Fruit fly (Drosophila melanogaster): ENCODE results near the gene Tbc1d15-17.

Gene Tbc1d15-17

DNA sequence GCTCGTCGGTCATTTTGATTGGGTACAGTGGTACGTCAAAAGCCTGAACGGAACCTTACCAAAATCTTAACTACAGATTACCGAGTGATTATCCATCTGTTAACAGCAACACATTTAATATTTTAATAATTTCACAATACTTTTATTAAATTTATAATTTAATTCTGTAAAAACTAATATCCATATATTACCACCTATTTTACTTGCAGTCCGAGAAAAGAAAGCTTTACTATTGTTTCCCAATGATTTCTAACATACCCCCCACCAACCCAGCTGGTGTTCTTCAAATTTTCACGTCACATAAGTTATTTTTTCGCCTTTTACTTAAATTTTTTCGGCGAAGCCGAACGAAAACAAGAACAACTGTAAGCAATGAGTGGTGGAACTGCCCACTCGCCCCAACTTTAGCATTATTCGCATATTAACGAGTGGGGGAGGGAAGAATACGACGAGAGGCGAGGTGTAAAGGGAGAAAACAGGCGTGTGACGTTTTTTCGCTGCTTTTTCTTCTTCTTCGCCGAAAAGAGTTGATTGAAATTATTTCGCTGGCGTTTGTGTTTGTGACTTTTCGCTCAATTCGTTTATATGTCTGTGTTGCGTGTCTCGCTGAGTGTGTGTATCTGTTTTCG lies 41.0 kb downstream of the Tbc1d15-17 start (continued):
- TF ChIP-seq wdn (GFP tag; IDR thresholded peaks at IDR 0.05), result peak; percentile 43; the same call in 1 of the 2 replicates
- TF ChIP-seq CG1233 (GFP tag; optimal IDR thresholded peaks at IDR 0.05), result peak; percentile 41
- TF ChIP-seq bcd (GFP tag; optimal IDR thresholded peaks at IDR 0.05), result peak; percentile 60
- peak; percentile 73 for TF ChIP-seq Ets65A (GFP tag)
- TF ChIP-seq prd (optimal IDR thresholded peaks at IDR 0.05), result no peak
- TF ChIP-seq prd (GFP tag; IDR thresholded peaks at IDR 0.05), result peak; percentile 43
- peak; percentile 37 for TF ChIP-seq esg (GFP tag; conservative IDR thresholded peaks at IDR 0.05)
- TF ChIP-seq CHES-1-like (GFP tag; optimal IDR thresholded peaks at IDR 0.05), result no peak
- peak; percentile 72 for TF ChIP-seq CG9932 (GFP tag; IDR thresholded peaks at IDR 0.05)
- TF ChIP-seq pho (GFP tag; optimal IDR thresholded peaks at IDR 0.05), result peak; percentile 5
- TF ChIP-seq tgo (GFP tag; IDR thresholded peaks at IDR 0.05), result peak; percentile 31; the same call in 1 of the 3 replicates
- TF ChIP-seq Spps (tag; optimal IDR thresholded peaks at IDR 0.05), result no peak
- TF ChIP-seq CG12769 (tag; optimal IDR thresholded peaks at IDR 0.05), result peak; percentile 77
- TF ChIP-seq CG8388 (GFP tag; optimal IDR thresholded peaks at IDR 0.05), result peak; percentile 29
- TF ChIP-seq Ravus (GFP tag; IDR thresholded peaks at IDR 0.05), result no peak
- TF ChIP-seq sob (GFP tag; IDR thresholded peaks at IDR 0.05), result 0 out of 2 replicates have a peak, but pooled peaks have one; percentile 20
- TF ChIP-seq Xbp1 (GFP tag; optimal IDR thresholded peaks at IDR 0.05), result peak; percentile 48
- no peak for TF ChIP-seq hkb (optimal IDR thresholded peaks at IDR 0.05)
- TF ChIP-seq hkb (GFP tag; IDR thresholded peaks at IDR 0.05), result no peak
- TF ChIP-seq sd (tag; optimal IDR thresholded peaks at IDR 0.05), result peak; percentile 61
- peak; percentile 9 for TF ChIP-seq CG3407 (GFP tag; optimal IDR thresholded peaks at IDR 0.05)
- peak; percentile 42 for TF ChIP-seq CG10209 (GFP tag; optimal IDR thresholded peaks at IDR 0.05)
- TF ChIP-seq unc-4 (GFP tag; IDR thresholded peaks at IDR 0.05; ENCODE audit: partially characterized antibody), result no peak
- peak; percentile 45 for TF ChIP-seq Deaf1 (tag; optimal IDR thresholded peaks at IDR 0.05)
- TF ChIP-seq zfh2 (GFP tag; optimal IDR thresholded peaks at IDR 0.05), result peak; percentile 24
- TF ChIP-seq slbo (GFP tag; IDR thresholded peaks at IDR 0.05), result peak; percentile 75
- TF ChIP-seq CG17359 (tag; optimal IDR thresholded peaks at IDR 0.05), result peak; percentile 54
- no peak for TF ChIP-seq CG8290 (GFP tag; optimal IDR thresholded peaks at IDR 0.05)
- TF ChIP-seq CG8290 (tag; optimal IDR thresholded peaks at IDR 0.05), result peak in 1 of 2 experiments; percentile 37
- TF ChIP-seq CG7556 (GFP tag; optimal IDR thresholded peaks at IDR 0.05), result peak; percentile 77
- peak; percentile 36 for TF ChIP-seq tin (GFP tag; optimal IDR thresholded peaks at IDR 0.05)
- TF ChIP-seq pum (GFP tag; optimal IDR thresholded peaks at IDR 0.05), result no peak
- TF ChIP-seq CG5953 (GFP tag; IDR thresholded peaks at IDR 0.05), result no peak
- TF ChIP-seq Tbp (GFP tag; optimal IDR thresholded peaks at IDR 0.05), result no peak
- TF ChIP-seq CG6654 (GFP tag; optimal IDR thresholded peaks at IDR 0.05), result peak; percentile 39
- TF ChIP-seq CG2678 (tag; optimal IDR thresholded peaks at IDR 0.05), result peak; percentile 82
- peak; percentile 57; the same call in 1 of the 3 replicates for TF ChIP-seq CG11695 (GFP tag; IDR thresholded peaks at IDR 0.05)
- TF ChIP-seq Xrp1 (GFP tag; IDR thresholded peaks at IDR 0.05), result peak; percentile 54
- no peak for TF ChIP-seq fu2 (GFP tag; optimal IDR thresholded peaks at IDR 0.05)
- peak; percentile 58 for TF ChIP-seq NfI (GFP tag; optimal IDR thresholded peaks at IDR 0.05)
- TF ChIP-seq CG3995 (GFP tag; optimal IDR thresholded peaks at IDR 0.05), result no peak
- peak; percentile 55; the same call in 1 of the 2 replicates for TF ChIP-seq lmd (GFP tag; IDR thresholded peaks at IDR 0.05)
- peak; percentile 53 for TF ChIP-seq CG8924 (tag; optimal IDR thresholded peaks at IDR 0.05)
- no peak for TF ChIP-seq Kr (GFP tag; optimal IDR thresholded peaks at IDR 0.05)
- TF ChIP-seq CG10267 (tag; optimal IDR thresholded peaks at IDR 0.05), result peak; percentile 42
- TF ChIP-seq CG32767 (GFP tag; IDR thresholded peaks at IDR 0.05), result no peak
- TF ChIP-seq row (GFP tag; IDR thresholded peaks at IDR 0.05), result peak; percentile 55
- no peak for TF ChIP-seq sna (GFP tag; IDR thresholded peaks at IDR 0.05; ENCODE audit: partially characterized antibody)
- peak; percentile 85 for TF ChIP-seq cwo (GFP tag; optimal IDR thresholded peaks at IDR 0.05)
- peak; percentile 33 for TF ChIP-seq tio (GFP tag; optimal IDR thresholded peaks at IDR 0.05)
- TF ChIP-seq abd-A (tag; optimal IDR thresholded peaks at IDR 0.05), result peak; percentile 74
